Fruit fly (Drosophila melanogaster): ENCODE results near the gene CG4325.

CG4325 gene

dm6 chrX:2080367-2080927, 36.8 kb upstream of the CG4325 start, which contains the start of the genes CG16903 and Unc-76 (continued):
- TF ChIP-seq Hr51 (GFP tag; optimal IDR thresholded peaks at IDR 0.05) (peak in 1 of 2 experiments; percentile 47), chn (GFP tag; optimal IDR thresholded peaks at IDR 0.05) (no peak), CG12769 (tag; optimal IDR thresholded peaks at IDR 0.05) (peak; percentile 78), CG13894 (tag; optimal IDR thresholded peaks at IDR 0.05) (peak; percentile 87), CG14860 (GFP tag; IDR thresholded peaks at IDR 0.05; ENCODE audit: partially characterized antibody) (no peak; the same call in 2 of the 3 replicates), Sox102F (GFP tag; optimal IDR thresholded peaks at IDR 0.05) (no peak), luna (GFP tag; optimal IDR thresholded peaks at IDR 0.05) (no peak), vnd (GFP tag; IDR thresholded peaks at IDR 0.05; ENCODE audit: partially characterized antibody) (no peak), kni (GFP tag; optimal IDR thresholded peaks at IDR 0.05) (no peak), fd96Cb (tag; optimal IDR thresholded peaks at IDR 0.05) (no peak), corto (GFP tag; optimal IDR thresholded peaks at IDR 0.05) (no peak), CG15269 (tag; optimal IDR thresholded peaks at IDR 0.05) (peak; percentile 38), CG7745 (tag; optimal IDR thresholded peaks at IDR 0.05) (no peak), CG12659 (GFP tag; optimal IDR thresholded peaks at IDR 0.05) (peak; percentile 91), CG8359 (GFP tag; optimal IDR thresholded peaks at IDR 0.05; ENCODE audit: borderline replicate concordance) (no peak), lov (optimal IDR thresholded peaks at IDR 0.05) (no peak), lov (GFP tag; IDR thresholded peaks at IDR 0.05) (no peak), hkb (optimal IDR thresholded peaks at IDR 0.05) (peak; percentile 61), hkb (GFP tag; IDR thresholded peaks at IDR 0.05) (peak; percentile 65), CG34376 (GFP tag; optimal IDR thresholded peaks at IDR 0.05) (peak; percentile 72), fd64A (GFP tag; optimal IDR thresholded peaks at IDR 0.05) (peak; percentile 31), CG2199 (GFP tag; IDR thresholded peaks at IDR 0.05) (no peak)

- TF ChIP-seq CG7357 (GFP tag; IDR thresholded peaks at IDR 0.05) (no peak), trh (GFP tag; optimal IDR thresholded peaks at IDR 0.05) (no peak), row (GFP tag; IDR thresholded peaks at IDR 0.05) (peak; percentile 20; the same call in 1 of the 3 replicates), Med (GFP tag) (peak; percentile 17), Sry-β (GFP tag; optimal IDR thresholded peaks at IDR 0.05) (peak; percentile 90), Nf-YB (GFP tag; optimal IDR thresholded peaks at IDR 0.05) (peak; percentile 72), crol (GFP tag; IDR thresholded peaks at IDR 0.05) (0 out of 2 replicates have a peak, but pooled peaks have one; percentile 19), klu (GFP tag; IDR thresholded peaks at IDR 0.05) (no peak), CG10462 (GFP tag; optimal IDR thresholded peaks at IDR 0.05) (no peak), CG15269 (tag; optimal IDR thresholded peaks at IDR 0.05) (no peak), CG16815 (GFP tag; optimal IDR thresholded peaks at IDR 0.05) (no peak), Dp (GFP tag; optimal IDR thresholded peaks at IDR 0.05) (peak; percentile 74), Nf-YC (tag; optimal IDR thresholded peaks at IDR 0.05) (peak; percentile 87), CG9797 (GFP tag; optimal IDR thresholded peaks at IDR 0.05) (peak; percentile 45), TFAM (GFP tag; optimal IDR thresholded peaks at IDR 0.05) (no peak), CG3847 (GFP tag; IDR thresholded peaks at IDR 0.05) (no peak), CG7963 (GFP tag; IDR thresholded peaks at IDR 0.05; ENCODE audit: partially characterized antibody) (no peak), zen (tag; optimal IDR thresholded peaks at IDR 0.05) (no peak), CG34376 (GFP tag; optimal IDR thresholded peaks at IDR 0.05) (peak; percentile 15), sug (tag; optimal IDR thresholded peaks at IDR 0.05) (peak; percentile 11), wek (GFP tag; optimal IDR thresholded peaks at IDR 0.05) (peak; percentile 46), gfzf (GFP tag; optimal IDR thresholded peaks at IDR 0.05) (peak; percentile 40), MBD-R2 (GFP tag; IDR thresholded peaks at IDR 0.05) (0 out of 2 replicates have a peak, but pooled peaks have one; percentile 24), CG15514 (GFP tag; optimal IDR thresholded peaks at IDR 0.05) (peak; percentile 7), CG18011 (GFP tag; optimal IDR thresholded peaks at IDR 0.05) (no peak), kay (GFP tag; optimal IDR thresholded peaks at IDR 0.05) (peak; percentile 49)
Measured at dm6 chrX:2076412-2077357, 33.1 kb upstream of the CG4325 start, which contains the start of gene CG4025. Gene CG4025 (plus strand): TSS chrX:2076966.
